Worm (Caenorhabditis elegans): ENCODE measurements around the gene ham-1.

- no peak for TF ChIP-seq nhr-25 (tag; optimal IDR thresholded peaks at IDR 0.05)
- TF ChIP-seq egl-27 (tag; optimal IDR thresholded peaks at IDR 0.05) = no peak
- no peak for TF ChIP-seq sea-2 (GFP tag; optimal IDR thresholded peaks at IDR 0.05)
- TF ChIP-seq ama-1 (optimal IDR thresholded peaks at IDR 0.05) = no peak
- no peak for TF ChIP-seq ceh-82 (tag; optimal IDR thresholded peaks at IDR 0.05)
- no peak for TF ChIP-seq mdl-1 (tag; optimal IDR thresholded peaks at IDR 0.05)
- TF ChIP-seq nhr-12 (tag; optimal IDR thresholded peaks at IDR 0.05) = no peak
- no peak for TF ChIP-seq fkh-10 (GFP tag; optimal IDR thresholded peaks at IDR 0.05)
- TF ChIP-seq unc-62 (GFP tag; optimal IDR thresholded peaks at IDR 0.05) = no peak
- no peak for TF ChIP-seq nhr-76 (tag; optimal IDR thresholded peaks at IDR 0.05)
- TF ChIP-seq elt-1 (tag; optimal IDR thresholded peaks at IDR 0.05) = no peak
- no peak for TF ChIP-seq lsy-12 (tag; optimal IDR thresholded peaks at IDR 0.05)
Measured at ce11 chrIV:12565933-12566540, 24.1 kb downstream of the ham-1 start, which contains the start of gene eak-7.

Measured in whole organism, L3 larva.